Fruit fly (Drosophila melanogaster) whole organism, embryonic: ENCODE data around the gene Dup99B.
A peak's percentile ranks its signal among the peaks of the same experiment; 100 is the strongest.

Experiments used
- Bteb2 ChIP-seq: fragments of 200-800 bp; sonication (Bioruptor generic); optimal IDR thresholded peaks from 2 replicates; lab custom pipeline; 2016; ENCODE audit warnings: missing biosample characterization, missing genetic modification characterization
- C15 ChIP-seq: fragments of 200-800 bp; sonication (Bioruptor generic); IDR thresholded peaks from 3 replicates; pipeline ENCODE4 v1.3.6; 2022; ENCODE audit warnings: missing biosample characterization, missing genetic modification characterization
- CG10366 ChIP-seq: fragments of 200-800 bp; sonication (Bioruptor generic); IDR thresholded peaks from 2 replicates; pipeline ENCODE4 v1.3.6; 2022; ENCODE audit warnings: missing biosample characterization, missing genetic modification characterization
- CG11247 ChIP-seq: fragments of 200-800 bp; sonication (Bioruptor generic); IDR thresholded peaks from 2 replicates; pipeline ENCODE4 v1.3.6; 2022; ENCODE audit warnings: missing biosample characterization, missing genetic modification characterization
- CG12769 ChIP-seq: fragments of 200-800 bp; sonication (Bioruptor generic); optimal IDR thresholded peaks from 2 replicates; lab custom pipeline; 2019; ENCODE audit warnings: missing biosample characterization, mild to moderate bottlenecking, missing genetic modification characterization, moderate library complexity
- CG14860 ChIP-seq: fragments of 200-800 bp; sonication (Bioruptor generic); IDR thresholded peaks from 3 replicates; pipeline ENCODE4 v1.3.6; 2022; ENCODE audit warnings: missing biosample characterization, missing genetic modification characterization; ENCODE audit not compliant: partially characterized antibody
- CG15601 ChIP-seq: fragments of 200-800 bp; sonication (Bioruptor generic); optimal IDR thresholded peaks from 3 replicates; lab custom pipeline; 2019; ENCODE audit warnings: missing biosample characterization, mild to moderate bottlenecking, missing genetic modification characterization, moderate library complexity
- CG18262 ChIP-seq: fragments of 200-800 bp; optimal IDR thresholded peaks from 3 replicates; lab custom pipeline; 2019; ENCODE audit warnings: missing biosample characterization, mild to moderate bottlenecking, missing genetic modification characterization, moderate library complexity
- CG2116 ChIP-seq: fragments of 200-800 bp; sonication (Bioruptor generic); optimal IDR thresholded peaks from 3 replicates; lab custom pipeline; 2018; ENCODE audit warnings: missing biosample characterization, mild to moderate bottlenecking, missing genetic modification characterization
- CG31365 ChIP-seq: fragments of 200-800 bp; sonication (Bioruptor generic); optimal IDR thresholded peaks from 2 replicates; lab custom pipeline; 2018; ENCODE audit warnings: missing biosample characterization, mild to moderate bottlenecking, missing genetic modification characterization
- CG32767 ChIP-seq: fragments of 200-800 bp; sonication (Bioruptor generic); IDR thresholded peaks from 2 replicates; pipeline ENCODE4 v1.3.6; 2022; ENCODE audit warnings: missing biosample characterization, missing genetic modification characterization
- CG32772 ChIP-seq: fragments of 200-800 bp; sonication (Bioruptor generic); IDR thresholded peaks from 2 replicates; pipeline ENCODE4 v1.3.6; 2022; ENCODE audit warnings: missing biosample characterization, missing genetic modification characterization
- CG33557 ChIP-seq: fragments of 200-800 bp; sonication (Bioruptor generic); optimal IDR thresholded peaks from 2 replicates; lab custom pipeline; 2019; ENCODE audit warnings: missing biosample characterization, mild to moderate bottlenecking, missing genetic modification characterization, moderate library complexity
- CG42726 ChIP-seq: fragments of 200-800 bp; sonication (Bioruptor generic); IDR thresholded peaks from 2 replicates; pipeline ENCODE4 v1.3.6; 2022; ENCODE audit warnings: missing biosample characterization, missing genetic modification characterization; ENCODE audit not compliant: partially characterized antibody
- CG43689 ChIP-seq: fragments of 200-800 bp; sonication (Bioruptor generic); IDR thresholded peaks from 2 replicates; pipeline ENCODE4 v1.3.6; 2022; ENCODE audit warnings: missing biosample characterization, missing genetic modification characterization
- CG4404 ChIP-seq: fragments of 200-800 bp; sonication (Bioruptor generic); IDR thresholded peaks from 2 replicates; pipeline ENCODE4 v1.3.6; 2022; ENCODE audit warnings: missing biosample characterization, missing genetic modification characterization
- CG4854 ChIP-seq: fragments of 200-800 bp; sonication (Bioruptor generic); optimal IDR thresholded peaks from 2 replicates; lab custom pipeline; 2016; ENCODE audit warnings: missing biosample characterization, missing genetic modification characterization, inconsistent platforms
- CG6683 ChIP-seq: fragments of 200-800 bp; sonication (Bioruptor generic); optimal IDR thresholded peaks from 2 replicates; lab custom pipeline; 2017; ENCODE audit warnings: missing biosample characterization, mild to moderate bottlenecking, missing genetic modification characterization, missing genetic modification reagents
- CG6854 ChIP-seq: fragments of 200-800 bp; sonication (Bioruptor generic); optimal IDR thresholded peaks from 3 replicates; lab custom pipeline; 2017; ENCODE audit warnings: missing biosample characterization, mild to moderate bottlenecking, missing genetic modification characterization
- CG7556 ChIP-seq: fragments of 200-800 bp; sonication (Bioruptor generic); optimal IDR thresholded peaks from 2 replicates; lab custom pipeline; 2017; ENCODE audit warnings: missing biosample characterization, mild to moderate bottlenecking, missing genetic modification characterization
- CG7963 ChIP-seq: fragments of 200-800 bp; sonication (Bioruptor generic); IDR thresholded peaks from 3 replicates; pipeline ENCODE4 v1.3.6; 2022; ENCODE audit warnings: missing biosample characterization, missing genetic modification characterization; ENCODE audit not compliant: partially characterized antibody
- Dbx ChIP-seq: fragments of 200-800 bp; sonication (Bioruptor generic); IDR thresholded peaks from 3 replicates; pipeline ENCODE4 v1.3.6; 2022; ENCODE audit warnings: missing biosample characterization, missing genetic modification characterization
- Dip2 ChIP-seq: fragments of 200-800 bp; sonication (Bioruptor generic); IDR thresholded peaks from 2 replicates; pipeline ENCODE4 v1.3.6; 2022; ENCODE audit warnings: missing biosample characterization, missing genetic modification characterization
- Drgx ChIP-seq: fragments of 200-800 bp; sonication (Bioruptor generic); IDR thresholded peaks from 2 replicates; pipeline ENCODE4 v1.3.6; 2022; ENCODE audit warnings: missing biosample characterization, missing genetic modification characterization
- Hr51 ChIP-seq, 2 experiments: fragments of 200-800 bp; sonication (Bioruptor generic); optimal IDR thresholded peaks; 2 replicates in 1 of 2; 3 replicates in 1 of 2; lab custom pipeline; 2016 to 2018; ENCODE audit warnings: missing biosample characterization in 2 of 2, missing genetic modification characterization in 2 of 2, mild to moderate bottlenecking in 1 of 2, moderate library complexity in 1 of 2
- Meics ChIP-seq: fragments of 200-800 bp; sonication (Bioruptor generic); optimal IDR thresholded peaks from 2 replicates; lab custom pipeline; 2017; ENCODE audit warnings: missing biosample characterization, mild to moderate bottlenecking, missing genetic modification characterization
- PHDP ChIP-seq: fragments of 200-800 bp; sonication (Bioruptor generic); optimal IDR thresholded peaks from 3 replicates; lab custom pipeline; 2018; ENCODE audit warnings: missing biosample characterization, mild to moderate bottlenecking, missing genetic modification characterization, moderate library complexity
- Spps ChIP-seq: fragments of 200-800 bp; sonication (Bioruptor generic); optimal IDR thresholded peaks from 2 replicates; lab custom pipeline; 2018; ENCODE audit warnings: missing biosample characterization, mild to moderate bottlenecking, missing genetic modification characterization
- Sry-δ ChIP-seq: fragments of 200-800 bp; sonication (Bioruptor generic); optimal IDR thresholded peaks from 2 replicates; lab custom pipeline; 2016; ENCODE audit warnings: missing biosample characterization, missing genetic modification characterization
- ac ChIP-seq: fragments of 200-800 bp; sonication (Bioruptor generic); optimal IDR thresholded peaks from 3 replicates; lab custom pipeline; 2017; ENCODE audit warnings: missing biosample characterization, mild to moderate bottlenecking, missing genetic modification characterization
- amos ChIP-seq: fragments of 200-800 bp; sonication (Bioruptor generic); IDR thresholded peaks from 2 replicates; pipeline ENCODE4 v1.3.6; 2022; ENCODE audit warnings: missing biosample characterization, missing genetic modification characterization; ENCODE audit not compliant: partially characterized antibody
- bbx ChIP-seq: fragments of 200-800 bp; sonication (Bioruptor generic); IDR thresholded peaks from 2 replicates; pipeline ENCODE4 v1.3.6; 2022; ENCODE audit warnings: missing biosample characterization, missing genetic modification characterization; ENCODE audit not compliant: partially characterized antibody
- dpn ChIP-seq, 2 experiments: fragments of 200-800 bp; sonication (Bioruptor generic); optimal IDR thresholded peaks; 3 replicates each; lab custom pipeline; 2016; ENCODE audit warnings: missing biosample characterization in 2 of 2, missing genetic modification characterization in 2 of 2
- fd102C ChIP-seq: fragments of 200-800 bp; sonication (Bioruptor generic); optimal IDR thresholded peaks from 2 replicates; lab custom pipeline; 2018; ENCODE audit warnings: missing biosample characterization, mild to moderate bottlenecking, missing genetic modification characterization, moderate library complexity
- ham ChIP-seq: fragments of 200-800 bp; sonication (Bioruptor generic); IDR thresholded peaks from 2 replicates; pipeline ENCODE4 v1.3.6; 2022; ENCODE audit warnings: missing biosample characterization, missing genetic modification characterization
- jigr1 ChIP-seq: fragments of 200-800 bp; sonication (Bioruptor generic); IDR thresholded peaks from 3 replicates; pipeline ENCODE4 v1.3.6; 2022; ENCODE audit warnings: missing biosample characterization, missing genetic modification characterization
- mld ChIP-seq: fragments of 200-800 bp; sonication (Bioruptor generic); IDR thresholded peaks from 3 replicates; pipeline ENCODE4 v1.3.6; 2022; ENCODE audit warnings: missing biosample characterization, missing genetic modification characterization; ENCODE audit not compliant: partially characterized antibody
- nau ChIP-seq: fragments of 200-800 bp; sonication (Bioruptor generic); optimal IDR thresholded peaks from 3 replicates; lab custom pipeline; 2017; ENCODE audit warnings: missing biosample characterization, mild to moderate bottlenecking, missing genetic modification characterization, missing genetic modification reagents
- nerfin-2 ChIP-seq: fragments of 200-800 bp; sonication (Bioruptor generic); IDR thresholded peaks from 2 replicates; pipeline ENCODE4 v1.3.6; 2022; ENCODE audit warnings: missing biosample characterization, missing genetic modification characterization; ENCODE audit not compliant: partially characterized antibody
- otp ChIP-seq: fragments of 200-800 bp; sonication (Bioruptor generic); IDR thresholded peaks from 3 replicates; pipeline ENCODE4, ENCODE4 v1.3.6; 2022; ENCODE audit warnings: missing biosample characterization, missing genetic modification characterization
- pho ChIP-seq: fragments of 200-800 bp; sonication (Bioruptor generic); optimal IDR thresholded peaks from 2 replicates; lab custom pipeline; 2016; ENCODE audit warnings: missing biosample characterization, missing genetic modification characterization
- pita ChIP-seq: fragments of 200-800 bp; sonication (Bioruptor generic); optimal IDR thresholded peaks from 2 replicates; lab custom pipeline; 2017; ENCODE audit warnings: missing biosample characterization, mild to moderate bottlenecking, missing genetic modification characterization
- prd ChIP-seq, 3 experiments: fragments of >200 bp in 2 of 3; fragments of 200-800 bp in 1 of 3; sonication (Bioruptor generic) in 1 of 3; optimal IDR thresholded peaks in 2 of 3; IDR thresholded peaks in 1 of 3; 2 replicates in 2 of 3; 3 replicates in 1 of 3; pipeline versions ENCODE4 v1.3.6 to Lab custom; 2017 to 2022; ENCODE audit warnings: missing biosample characterization in 1 of 3, missing genetic modification characterization in 1 of 3
- pzg ChIP-seq: fragments of 200-800 bp; sonication (Bioruptor generic); optimal IDR thresholded peaks from 3 replicates; lab custom pipeline; 2018; ENCODE audit warnings: missing biosample characterization, mild to moderate bottlenecking, missing genetic modification characterization, moderate library complexity
- sens ChIP-seq: fragments of 200-800 bp; sonication (Bioruptor generic); peaks from one replicate; lab custom pipeline; 2016; ENCODE audit warnings: missing biosample characterization, missing genetic modification characterization
- shn ChIP-seq: fragments of 200-800 bp; sonication (Bioruptor generic); optimal IDR thresholded peaks from 3 replicates; lab custom pipeline; 2016; ENCODE audit warnings: missing biosample characterization, missing genetic modification characterization
- sna ChIP-seq: fragments of 200-800 bp; sonication (Bioruptor generic); IDR thresholded peaks from 2 replicates; pipeline ENCODE4 v1.3.6; 2022; ENCODE audit warnings: missing biosample characterization, missing genetic modification characterization; ENCODE audit not compliant: partially characterized antibody
- sqz ChIP-seq: fragments of 200-800 bp; sonication (Bioruptor generic); optimal IDR thresholded peaks from 3 replicates; lab custom pipeline; 2018; ENCODE audit warnings: missing biosample characterization, mild to moderate bottlenecking, missing genetic modification characterization
- tgo ChIP-seq: fragments of 200-800 bp; sonication (Bioruptor generic); IDR thresholded peaks from 3 replicates; pipeline ENCODE4 v1.3.6; 2022; ENCODE audit warnings: missing biosample characterization, missing genetic modification characterization
- zf30C ChIP-seq: fragments of 200-800 bp; sonication (Bioruptor generic); optimal IDR thresholded peaks from 3 replicates; lab custom pipeline; 2018; ENCODE audit warnings: missing biosample characterization, mild to moderate bottlenecking, missing genetic modification characterization

Gene Dup99B

DNA sequence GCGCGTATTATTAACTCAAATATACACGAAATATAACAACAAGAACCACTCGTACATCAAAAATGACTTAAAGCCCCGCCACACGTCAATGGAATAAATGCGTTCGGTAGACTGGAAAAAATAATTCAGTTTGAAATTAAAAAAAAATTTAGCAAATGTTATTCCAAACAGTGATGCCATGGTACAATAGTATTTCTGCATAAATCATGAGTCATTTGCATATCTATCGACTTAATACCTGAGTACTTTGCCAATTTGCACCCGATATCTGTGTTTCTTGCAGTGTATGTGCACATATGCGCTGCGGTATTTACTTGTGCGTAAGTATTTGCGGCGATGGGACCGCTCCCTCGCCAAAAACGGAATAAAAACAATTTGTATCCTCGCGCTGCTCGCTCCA is 48.0 kb upstream of the Dup99B start (continued):
- no peak for TF ChIP-seq CG14860 (GFP tag; lab: Robert Waterston, UW)
- no peak for TF ChIP-seq Dbx
- no peak for TF ChIP-seq bbx (GFP tag; lab: Robert Waterston, UW)
- TF ChIP-seq sqz (GFP tag; lab: Kevin White, UChicago), result no peak
- no peak for TF ChIP-seq CG6683 (GFP tag; lab: Kevin White, UChicago)
- 0 out of 3 replicates have a peak, but pooled peaks have one; percentile 40 for TF ChIP-seq C15 (GFP tag; lab: Robert Waterston, UW)
- TF ChIP-seq prd (optimal IDR thresholded peaks at IDR 0.05; lab: Kevin White, UChicago), result no peak
- peak; percentile 73 for TF ChIP-seq prd (GFP tag; IDR thresholded peaks at IDR 0.05; lab: Robert Waterston, UW)
- peak; percentile 88 for TF ChIP-seq sens
- no peak for TF ChIP-seq Meics (GFP tag; lab: Kevin White, UChicago)
- TF ChIP-seq CG32772 (GFP tag; lab: Robert Waterston, UW), result 0 out of 2 replicates have a peak, but pooled peaks have one; percentile 20
- TF ChIP-seq pzg, result no peak
- no peak for TF ChIP-seq nau (GFP tag; lab: Kevin White, UChicago)
- TF ChIP-seq nerfin-2, result no peak
- peak; percentile 37; the same call in 1 of the 3 replicates for TF ChIP-seq tgo (GFP tag; lab: Robert Waterston, UW)
- no peak for TF ChIP-seq zf30C (GFP tag; lab: Kevin White, UChicago)
- no peak for TF ChIP-seq Dip2 (GFP tag; lab: Robert Waterston, UW)
- no peak for TF ChIP-seq CG7556 (GFP tag; lab: Kevin White, UChicago)
- TF ChIP-seq CG6854, result no peak
- no peak for TF ChIP-seq jigr1 (GFP tag; lab: Robert Waterston, UW)
- TF ChIP-seq Bteb2 (GFP tag; lab: Kevin White, UChicago), result peak; percentile 23
- TF ChIP-seq CG42726 (GFP tag; lab: Robert Waterston, UW), result no peak
- TF ChIP-seq CG12769 (tag; lab: Kevin White, UChicago), result no peak
- TF ChIP-seq CG32767 (GFP tag; lab: Robert Waterston, UW), result no peak
- no peak for TF ChIP-seq CG31365 (tag; lab: Kevin White, UChicago)
- TF ChIP-seq Hr51 (GFP tag; optimal IDR thresholded peaks at IDR 0.05; lab: Kevin White, UChicago), result peak in 1 of 2 experiments; percentile 28
- no peak for TF ChIP-seq Spps (tag; lab: Kevin White, UChicago)
- TF ChIP-seq sna (GFP tag; lab: Robert Waterston, UW), result no peak
- TF ChIP-seq CG18262, result peak; percentile 7
- no peak; the same call in 2 of the 3 replicates for TF ChIP-seq otp (GFP tag; lab: Robert Waterston, UW)
- no peak for TF ChIP-seq CG4854 (GFP tag; lab: Kevin White, UChicago)
- TF ChIP-seq Drgx (GFP tag; lab: Robert Waterston, UW), result peak; percentile 76
- TF ChIP-seq shn (GFP tag; lab: Kevin White, UChicago), result no peak
- TF ChIP-seq CG43689 (GFP tag; lab: Robert Waterston, UW), result 0 out of 2 replicates have a peak, but pooled peaks have one; percentile 18
- no peak for TF ChIP-seq ham (GFP tag; lab: Robert Waterston, UW)
- TF ChIP-seq CG11247, result 0 out of 2 replicates have a peak, but pooled peaks have one; percentile 30
- TF ChIP-seq dpn (GFP tag; optimal IDR thresholded peaks at IDR 0.05; lab: Kevin White, UChicago), result peak; percentile 3 to 12
- no peak for TF ChIP-seq pita (GFP tag; lab: Kevin White, UChicago)
- TF ChIP-seq CG10366 (GFP tag; lab: Robert Waterston, UW), result no peak
- TF ChIP-seq CG7963 (GFP tag; lab: Robert Waterston, UW), result no peak
- no peak for TF ChIP-seq CG2116 (GFP tag; lab: Kevin White, UChicago)
- peak; percentile 26 for TF ChIP-seq PHDP (tag; lab: Kevin White, UChicago)
- TF ChIP-seq ac (GFP tag; lab: Kevin White, UChicago), result no peak
- TF ChIP-seq CG4404 (GFP tag; lab: Robert Waterston, UW), result no peak
- no peak for TF ChIP-seq fd102C
- no peak for TF ChIP-seq Sry-δ (GFP tag; lab: Kevin White, UChicago)
- TF ChIP-seq amos (GFP tag; lab: Robert Waterston, UW), result no peak
- TF ChIP-seq CG15601, result no peak
- TF ChIP-seq CG33557 (GFP tag; lab: Kevin White, UChicago), result no peak
- no peak for TF ChIP-seq mld (GFP tag; lab: Robert Waterston, UW)
- no peak for TF ChIP-seq pho
